Worm (Caenorhabditis elegans): ENCODE results near the gene M163.1.

M163.1 gene

ce11 chrX:14491103-14491502 lies 12.5 kb downstream of the M163.1 start:
- TF ChIP-seq mcd-1 (GFP tag; IDR thresholded peaks at IDR 0.05) (no peak), D2030.7 (GFP tag; IDR thresholded peaks at IDR 0.05) (no peak), mel-28 (tag; optimal IDR thresholded peaks at IDR 0.05; ENCODE audit: borderline replicate concordance) (no peak), ccch-3 (GFP tag; optimal IDR thresholded peaks at IDR 0.05) (no peak), ztf-22 (GFP tag; optimal IDR thresholded peaks at IDR 0.05) (no peak), somi-1 (GFP tag; optimal IDR thresholded peaks at IDR 0.05) (no peak), ekl-4 (GFP tag; IDR thresholded peaks at IDR 0.05) (no peak), nfyb-1 (GFP tag; IDR thresholded peaks at IDR 0.05) (no peak), egl-18 (GFP tag; IDR thresholded peaks at IDR 0.05) (no peak), snpc-1.1 (tag; optimal IDR thresholded peaks at IDR 0.05; ENCODE audit: insufficient read depth) (no peak), cebp-2 (GFP tag; IDR thresholded peaks at IDR 0.05) (no peak), Y53F4B.3 (GFP tag; IDR thresholded peaks at IDR 0.05) (no peak), sea-2 (GFP tag; IDR thresholded peaks at IDR 0.05) (no peak), attf-5 (GFP tag; optimal IDR thresholded peaks at IDR 0.05) (no peak), ceh-40 (GFP tag; IDR thresholded peaks at IDR 0.05) (no peak), F33H1.4 (GFP tag; IDR thresholded peaks at IDR 0.05) (no peak), lir-1 (GFP tag; conservative IDR thresholded peaks at IDR 0.05) (no peak), tbx-9 (tag; optimal IDR thresholded peaks at IDR 0.05; ENCODE audit: borderline replicate concordance) (no peak), sdz-38 (tag; optimal IDR thresholded peaks at IDR 0.05) (no peak)

ce11 chrX:14490486-14490885 lies 13.1 kb downstream of the M163.1 start:
- TF ChIP-seq bed-1 (GFP tag; IDR thresholded peaks at IDR 0.05) (0 out of 2 replicates have a peak, but pooled peaks have one; percentile 70), sea-2 (GFP tag; IDR thresholded peaks at IDR 0.05) (0 out of 2 replicates have a peak, but pooled peaks have one; percentile 37), zfh-2 (GFP tag; conservative IDR thresholded peaks at IDR 0.05) (peak; percentile 83), egrh-3 (GFP tag; IDR thresholded peaks at IDR 0.05) (peak; percentile 93), nfya-2 (GFP tag; IDR thresholded peaks at IDR 0.05) (0 out of 2 replicates have a peak, but pooled peaks have one; percentile 61), T26A5.8 (tag; optimal IDR thresholded peaks at IDR 0.05) (no peak), pbrm-1 (GFP tag; IDR thresholded peaks at IDR 0.05) (no peak), F39B2.1 (GFP tag; IDR thresholded peaks at IDR 0.05) (0 out of 2 replicates have a peak, but pooled peaks have one; percentile 42), mcd-1 (GFP tag; IDR thresholded peaks at IDR 0.05) (peak; percentile 38), K12H6.12 (tag; optimal IDR thresholded peaks at IDR 0.05) (no peak)

- TF ChIP-seq hmg-1.2 (GFP tag; IDR thresholded peaks at IDR 0.05), result peak; percentile 35; the same call in 1 of the 2 replicates
- no peak for TF ChIP-seq ztf-22 (GFP tag; optimal IDR thresholded peaks at IDR 0.05)
- 0 out of 2 replicates have a peak, but pooled peaks have one; percentile 11 for TF ChIP-seq let-526 (GFP tag; IDR thresholded peaks at IDR 0.05)
- no peak for TF ChIP-seq pha-4 (tag; optimal IDR thresholded peaks at IDR 0.05)
- TF ChIP-seq lin-35 (GFP tag; optimal IDR thresholded peaks at IDR 0.05), result no peak
- peak; percentile 55; the same call in 1 of the 2 replicates for TF ChIP-seq nfyb-1 (GFP tag; IDR thresholded peaks at IDR 0.05)
- peak; percentile 5; the same call in 1 of the 2 replicates for TF ChIP-seq egl-18 (GFP tag; IDR thresholded peaks at IDR 0.05)
- TF ChIP-seq snpc-4 (GFP tag; optimal IDR thresholded peaks at IDR 0.05), result no peak
- TF ChIP-seq snpc-4 (tag; optimal IDR thresholded peaks at IDR 0.05), result peak in 2 of 4 experiments; percentile 5 to 58
- TF ChIP-seq repo-1 (tag; optimal IDR thresholded peaks at IDR 0.05), result peak; percentile 3
- TF ChIP-seq ets-4 (GFP tag; optimal IDR thresholded peaks at IDR 0.05), result no peak
- TF ChIP-seq aptf-3 (GFP tag; IDR thresholded peaks at IDR 0.05), result no peak
- TF ChIP-seq lin-40 (tag; optimal IDR thresholded peaks at IDR 0.05), result peak; percentile 78
- peak; percentile 16 for TF ChIP-seq chd-7 (tag; optimal IDR thresholded peaks at IDR 0.05)
- peak; percentile 17 for TF ChIP-seq ztf-18 (tag; optimal IDR thresholded peaks at IDR 0.05)
- TF ChIP-seq mcd-1 (GFP tag; IDR thresholded peaks at IDR 0.05), result peak; percentile 44; the same call in 1 of the 2 replicates
- TF ChIP-seq atf-7 (tag; optimal IDR thresholded peaks at IDR 0.05), result peak; percentile 13
- no peak for TF ChIP-seq tlf-1 (GFP tag; optimal IDR thresholded peaks at IDR 0.05)
- 0 out of 2 replicates have a peak, but pooled peaks have one; percentile 43 for TF ChIP-seq ztf-6 (GFP tag; IDR thresholded peaks at IDR 0.05)
- no peak for TF ChIP-seq egrh-3 (GFP tag; IDR thresholded peaks at IDR 0.05)
- TF ChIP-seq K11D2.4 (GFP tag; IDR thresholded peaks at IDR 0.05), result peak; percentile 62
- TF ChIP-seq somi-1 (GFP tag; optimal IDR thresholded peaks at IDR 0.05), result no peak
- peak; percentile 97 for TF ChIP-seq pbrm-1 (GFP tag; IDR thresholded peaks at IDR 0.05)
- TF ChIP-seq ceh-40 (GFP tag; IDR thresholded peaks at IDR 0.05), result no peak
- TF ChIP-seq tbp1 (GFP tag; optimal IDR thresholded peaks at IDR 0.05), result peak; percentile 67
- peak; percentile 99 for TF ChIP-seq F39B2.1 (GFP tag; IDR thresholded peaks at IDR 0.05)
- 0 out of 2 replicates have a peak, but pooled peaks have one; percentile 8 for TF ChIP-seq lin-26 (GFP tag; IDR thresholded peaks at IDR 0.05)
These were observed 13.7 kb downstream of the M163.1 start, which contains the start of gene his-24 for ce11 chrX:14489945-14490344. TSS of gene his-24 (plus strand) at chrX:14490094.

All from whole organism, young adult.